Fruit fly (Drosophila melanogaster) Kc167 (cell line): Measurements from ENCODE around the gene CG9519.

Source experiments
- h ChIP-seq: fragments of >200 bp; optimal IDR thresholded peaks from 3 replicates; lab custom pipeline; 2018; ENCODE audit warnings: missing external identifiers
- insv ChIP-seq: fragments of >200 bp; optimal IDR thresholded peaks from 3 replicates; lab custom pipeline; 2018; ENCODE audit warnings: missing external identifiers
- psq ChIP-seq: fragments of >200 bp; optimal IDR thresholded peaks from 2 replicates; lab custom pipeline; 2017; ENCODE audit warnings: missing external identifiers
- ttk ChIP-seq: sonication (Bioruptor generic); optimal IDR thresholded peaks from 2 replicates; lab custom pipeline; 2017; ENCODE audit warnings: missing external identifiers

DNA sequence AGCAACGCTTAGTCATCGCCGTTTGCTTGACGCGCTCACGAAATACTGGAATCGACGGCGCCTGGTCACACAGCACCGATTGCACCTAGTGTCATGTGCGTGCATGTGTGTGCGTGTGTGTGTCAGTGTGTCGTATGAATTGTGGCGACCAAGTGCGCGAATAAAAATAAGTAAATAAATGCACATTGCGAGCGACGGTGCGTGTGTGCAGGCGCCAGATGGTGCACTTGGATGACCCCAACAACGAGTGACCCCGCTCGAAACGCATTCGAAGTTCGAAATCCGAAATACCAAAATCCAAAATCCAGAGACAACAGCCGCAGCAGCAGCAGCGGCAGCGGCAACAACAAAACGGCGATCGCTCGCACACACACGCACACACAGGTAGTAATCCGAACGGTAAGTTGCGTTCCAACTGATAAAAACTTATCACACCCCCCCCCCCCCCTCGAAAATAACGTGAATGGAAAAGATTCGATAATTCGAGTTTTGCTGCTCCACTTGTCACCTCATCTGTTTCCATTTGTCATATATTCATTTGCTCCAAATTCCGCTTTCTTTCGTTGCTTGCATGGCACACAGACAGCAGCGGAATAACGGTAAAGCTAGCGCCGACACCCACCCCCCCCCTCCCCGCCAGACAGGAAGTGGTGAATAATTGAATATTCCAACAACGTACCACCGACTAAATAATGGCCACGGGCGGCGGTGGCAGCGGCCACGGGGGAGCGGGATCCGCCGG is 23.4 kb downstream of the CG9519 start, which contains the start of gene CG14411:
- TF ChIP-seq h (lab: Kevin White, UChicago) (no peak), psq (no peak), ttk (lab: Kevin White, UChicago) (no peak), insv (lab: Kevin White, UChicago) (no peak)
